Worm (Caenorhabditis elegans): Measurements from ENCODE around the gene srab-3.

The srab-3 gene

DNA sequence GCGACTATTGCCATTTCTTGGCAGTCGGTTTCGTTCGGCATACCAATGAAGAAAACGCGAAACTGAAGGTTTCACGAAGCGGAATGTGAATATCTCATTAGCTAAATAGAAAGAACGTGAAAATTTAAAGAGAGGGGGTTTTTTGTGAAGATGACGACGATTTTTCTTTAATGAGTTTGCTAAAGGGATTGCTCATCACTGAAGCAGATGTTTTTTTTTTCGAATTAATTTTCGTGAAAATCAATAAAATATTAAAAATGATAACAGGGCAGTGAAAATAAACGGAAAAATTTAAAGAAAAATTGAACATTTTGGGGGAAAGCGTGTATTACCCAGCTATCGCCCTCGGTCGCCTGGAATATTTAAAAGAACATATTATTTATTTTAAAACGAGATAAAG is at the start of gene srab-3:
Gene srab-3, minus strand, starts transcription at position 101 of the 400 bp plus-strand sequence.
- TF ChIP-seq unc-62 (GFP tag; optimal IDR thresholded peaks at IDR 0.05), result no peak

DNA sequence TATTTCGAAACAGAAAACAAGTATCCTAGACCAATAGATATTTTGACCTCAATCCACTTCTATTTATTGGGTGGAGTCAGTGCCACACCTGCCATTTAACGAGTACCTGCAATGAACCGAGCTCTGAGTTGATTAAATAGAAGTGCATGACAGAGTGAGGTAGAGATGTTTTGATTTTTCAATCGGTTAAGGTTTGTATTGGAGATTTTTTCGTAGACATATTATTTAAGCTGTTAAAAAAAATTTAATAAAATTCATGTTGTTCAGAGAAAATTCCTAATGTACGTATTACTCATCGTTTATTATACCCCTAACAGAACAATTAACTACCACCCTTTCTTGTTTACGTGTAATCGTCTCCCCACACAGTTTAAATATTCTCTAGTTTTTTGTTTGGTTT is 47.8 kb upstream of the srab-3 start, which contains the start of gene srx-38:
Gene srx-38, minus strand, starts transcription at position 101 of the 400 bp plus-strand sequence.
- no peak for TF ChIP-seq unc-62 (GFP tag; optimal IDR thresholded peaks at IDR 0.05)

DNA sequence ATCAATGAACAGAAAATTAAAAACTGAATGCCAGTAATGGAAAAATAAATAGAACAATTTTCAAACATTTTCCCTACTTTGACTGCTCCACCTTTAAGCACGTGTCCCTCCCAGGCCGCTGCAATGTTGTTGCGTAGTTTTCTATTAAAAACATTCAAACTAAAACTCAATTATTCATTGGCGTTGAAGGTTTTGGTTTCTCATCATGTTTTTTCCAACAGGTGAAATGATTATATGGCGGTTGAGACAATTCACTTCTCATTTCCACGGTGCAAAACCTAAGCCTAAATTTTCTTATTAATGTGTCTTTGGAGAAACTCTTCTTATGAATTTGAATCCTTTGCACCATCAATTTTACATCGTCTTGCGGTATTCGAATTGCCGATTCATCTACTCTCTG is 43.2 kb upstream of the srab-3 start, which contains the start of gene srh-130:
Gene srh-130, plus strand, starts transcription at position 301 of the 400 bp plus-strand sequence.
- TF ChIP-seq unc-62 (GFP tag; optimal IDR thresholded peaks at IDR 0.05), result no peak

DNA sequence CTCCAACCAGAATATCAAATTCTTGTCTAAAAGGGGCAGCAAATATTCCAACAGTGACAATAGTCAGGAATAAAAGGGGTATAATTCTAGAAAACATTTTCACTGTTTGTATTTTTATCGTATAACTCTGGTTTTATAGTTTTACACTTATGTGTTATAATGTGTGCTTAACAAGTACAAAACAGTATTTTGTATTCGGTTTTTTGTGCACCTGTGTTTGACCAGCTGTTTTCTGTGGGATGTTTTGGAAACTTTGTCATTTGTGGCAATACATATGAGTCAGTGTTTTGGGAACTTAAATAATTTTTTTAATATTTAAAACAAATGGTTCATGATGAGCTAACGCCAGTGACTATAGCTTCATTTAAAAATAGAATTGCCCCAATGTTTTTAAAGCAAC is 38.7 kb upstream of the srab-3 start, which contains the start of gene F14F9.6:
Gene F14F9.6, minus strand, starts transcription at position 101 of the 400 bp plus-strand sequence.
- no peak for TF ChIP-seq unc-62 (GFP tag; optimal IDR thresholded peaks at IDR 0.05)

DNA sequence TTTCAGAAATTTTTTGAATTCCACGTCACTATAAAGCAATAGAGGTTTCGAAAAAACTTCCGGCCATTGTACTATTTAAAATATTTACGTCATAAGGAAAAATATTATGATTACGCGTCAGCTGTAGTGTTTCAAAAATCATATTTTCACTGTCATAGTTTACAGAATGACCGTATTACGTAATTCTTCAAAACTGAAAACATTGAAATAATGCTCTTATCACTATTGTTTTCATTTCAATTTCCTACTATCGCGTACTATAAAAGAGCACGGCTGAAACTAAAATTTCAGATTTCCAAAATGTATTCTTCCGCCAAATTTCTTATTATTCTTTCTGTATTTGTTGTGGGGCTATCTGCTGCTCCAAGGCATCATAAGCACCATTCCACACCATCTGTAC is 36.8 kb upstream of the srab-3 start, which contains the start of gene F14F9.2:
Gene F14F9.2, plus strand, starts transcription at position 301 of the 400 bp plus-strand sequence.
- TF ChIP-seq unc-62 (GFP tag; optimal IDR thresholded peaks at IDR 0.05), result no peak

DNA sequence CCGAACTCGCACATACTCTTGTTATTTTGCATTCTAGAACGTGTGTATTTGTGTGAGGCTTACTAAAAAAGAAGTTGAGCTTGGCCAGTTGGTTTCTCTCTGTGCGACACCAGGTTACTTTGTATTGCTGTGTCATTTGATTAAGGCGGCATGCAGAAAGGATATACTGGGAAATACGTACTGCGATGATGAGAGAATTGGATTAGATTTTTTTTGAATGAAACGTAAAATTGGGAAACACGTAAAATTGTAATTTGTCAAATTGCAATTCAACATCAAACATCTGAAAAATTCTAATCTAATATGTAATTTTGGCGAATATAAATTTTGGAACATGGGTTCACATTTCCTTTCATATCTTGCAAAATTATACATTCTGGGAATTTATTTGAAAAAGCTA is 36.1 kb upstream of the srab-3 start, which contains the start of gene srh-129:
Gene srh-129, minus strand, starts transcription at position 101 of the 400 bp plus-strand sequence.
- TF ChIP-seq unc-62 (GFP tag; optimal IDR thresholded peaks at IDR 0.05), result no peak

DNA sequence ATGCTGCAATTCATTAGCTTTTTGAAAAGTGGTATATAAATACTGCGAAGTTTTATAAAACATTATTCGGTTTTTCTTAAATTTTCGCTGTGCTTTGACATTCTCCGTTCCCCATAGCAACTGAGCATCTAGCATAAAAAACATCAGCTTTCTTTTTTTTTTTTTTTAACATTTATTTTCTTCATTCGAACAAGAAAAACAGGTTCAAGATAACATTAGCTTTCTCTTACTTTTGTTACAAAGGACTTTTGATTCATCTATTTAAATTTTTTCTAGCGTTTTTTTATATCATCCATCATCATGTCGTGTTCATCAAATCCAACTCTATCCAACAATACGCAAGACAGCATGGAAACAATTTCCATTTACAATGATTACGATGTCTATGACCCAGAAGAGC is 30.2 kb upstream of the srab-3 start, which contains the start of gene F14F9.3:
Gene F14F9.3, plus strand, starts transcription at position 301 of the 400 bp plus-strand sequence.
- no peak for TF ChIP-seq unc-62 (GFP tag; optimal IDR thresholded peaks at IDR 0.05)

DNA sequence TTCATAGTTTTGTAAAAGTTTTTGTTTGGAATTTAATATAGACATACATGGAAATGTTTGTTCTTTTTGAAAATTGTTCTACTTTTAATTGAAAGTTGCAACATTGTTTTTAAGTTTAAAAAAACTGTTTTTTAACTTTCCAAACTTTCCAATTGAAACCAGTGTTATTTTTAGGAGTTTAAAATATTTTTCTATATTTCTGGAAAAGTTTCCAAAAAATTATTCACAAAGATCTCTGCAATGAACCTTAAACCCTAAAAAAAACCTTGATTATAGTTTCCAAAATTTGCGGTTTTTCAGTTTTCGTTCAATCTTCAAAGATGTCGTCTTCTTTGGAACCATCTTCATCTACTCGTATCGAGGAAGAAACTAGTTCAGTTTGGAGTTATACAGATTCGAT is 24.7 kb upstream of the srab-3 start, which contains the start of gene F14F9.4:
Gene F14F9.4, plus strand, starts transcription at position 301 of the 400 bp plus-strand sequence.
- TF ChIP-seq unc-62 (GFP tag; optimal IDR thresholded peaks at IDR 0.05), result no peak

DNA sequence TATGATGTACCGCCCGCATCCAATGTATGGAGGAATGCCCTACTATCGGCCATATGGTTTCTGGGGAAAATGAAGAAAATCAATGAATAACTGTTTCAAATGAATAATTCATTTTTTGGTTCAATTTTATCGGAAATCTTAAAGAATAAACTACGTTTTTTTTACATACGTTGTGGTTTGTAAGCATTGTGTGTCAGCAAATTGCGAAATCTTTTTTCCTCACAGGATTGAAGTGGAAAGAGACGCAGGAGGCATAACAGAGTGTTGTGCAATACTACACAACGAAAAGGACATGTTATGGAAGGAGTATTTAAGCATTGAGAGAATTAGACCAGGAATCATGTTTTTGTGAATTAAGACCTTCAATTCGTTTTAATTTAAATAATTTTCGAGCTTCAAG is 23.7 kb upstream of the srab-3 start:
- no peak for TF ChIP-seq unc-62 (GFP tag; optimal IDR thresholded peaks at IDR 0.05)

DNA sequence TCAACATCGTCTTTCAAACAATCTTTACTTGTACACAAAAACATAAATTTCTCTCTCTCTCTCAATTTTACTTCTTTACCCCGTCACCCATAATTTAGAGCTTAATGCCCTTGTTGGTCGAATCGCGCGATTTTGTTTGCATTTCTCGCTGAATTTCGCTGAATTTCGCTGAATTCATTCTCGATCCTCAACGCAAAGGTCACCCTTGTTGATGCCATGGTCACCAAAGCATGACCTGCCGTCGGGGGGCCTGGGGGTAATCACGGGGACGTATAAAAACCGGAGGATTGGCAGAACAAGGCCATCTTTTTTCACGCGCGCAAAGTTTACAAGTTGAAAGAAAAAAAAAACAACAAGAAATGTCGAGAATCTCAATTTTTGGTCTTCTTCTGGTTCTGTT is 22.3 kb upstream of the srab-3 start, which contains the start of gene F14F9.8:
Gene F14F9.8, plus strand, starts transcription at position 301 of the 400 bp plus-strand sequence.
- TF ChIP-seq unc-62 (GFP tag; optimal IDR thresholded peaks at IDR 0.05), result no peak

DNA sequence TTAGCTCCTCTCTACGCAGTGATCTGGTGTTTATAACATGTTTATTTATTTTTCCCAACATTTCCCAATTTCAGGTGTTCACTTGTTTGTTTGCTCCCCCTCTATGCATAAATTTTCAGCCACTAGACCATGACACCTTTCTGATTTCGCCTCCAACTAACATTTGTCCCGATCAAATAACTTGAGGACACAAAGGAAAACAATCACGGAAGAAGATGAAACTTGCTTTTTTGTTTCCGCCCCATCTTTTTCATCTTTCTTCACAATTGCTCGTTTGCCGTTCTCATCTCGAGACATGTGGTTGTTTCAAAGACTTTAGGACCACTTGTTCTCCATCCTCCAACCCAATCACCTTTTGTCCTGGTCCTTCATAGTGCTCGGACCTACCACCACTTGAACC is 19.1 kb upstream of the srab-3 start, which contains the start of gene F14F9.5:
Gene F14F9.5, plus strand, starts transcription at position 301 of the 400 bp plus-strand sequence.
- TF ChIP-seq unc-62 (GFP tag; optimal IDR thresholded peaks at IDR 0.05), result no peak

DNA sequence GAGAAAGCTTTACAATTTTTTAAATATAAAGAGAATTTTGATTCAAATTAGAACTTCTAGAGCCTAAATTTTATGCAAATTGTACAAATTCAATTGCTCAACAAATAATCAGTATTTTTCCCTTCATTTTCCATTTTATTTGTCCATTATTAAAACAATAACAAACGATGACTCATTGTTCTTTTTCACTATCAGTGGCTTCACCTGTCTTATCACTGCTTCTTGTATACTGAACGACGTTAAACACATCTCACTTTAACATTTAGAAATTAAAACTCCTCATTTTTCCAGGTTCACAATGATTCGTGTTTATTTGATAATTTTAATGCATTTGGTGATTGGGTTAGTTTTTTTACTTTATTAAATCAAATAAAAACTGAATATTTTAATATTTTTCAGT is 12.0 kb upstream of the srab-3 start, which contains the start of gene sid-1:
Gene sid-1, plus strand, starts transcription at position 292 of the 400 bp plus-strand sequence.
- no peak for TF ChIP-seq unc-62 (GFP tag; optimal IDR thresholded peaks at IDR 0.05)

DNA sequence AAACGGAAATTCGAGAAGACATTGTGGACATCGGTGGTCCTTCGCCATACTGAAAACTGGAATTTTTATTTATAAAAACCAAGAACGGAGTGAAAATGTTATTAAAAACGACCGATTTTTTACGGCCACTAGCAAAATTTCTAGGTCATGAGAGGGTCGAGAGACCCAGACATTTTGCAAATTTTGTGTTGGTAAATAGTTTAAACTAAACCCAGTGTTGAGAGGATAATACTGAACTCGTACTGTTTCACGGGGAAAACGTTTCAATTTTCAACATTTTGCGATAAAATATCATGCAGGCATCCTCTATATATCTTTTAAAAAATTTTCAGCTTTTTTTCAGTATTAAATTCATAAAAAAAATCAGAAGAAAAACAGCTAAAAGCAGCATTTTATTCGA is 11.4 kb upstream of the srab-3 start, which contains the start of gene C04F5.9:
Gene C04F5.9, minus strand, starts transcription at position 101 of the 400 bp plus-strand sequence.
- TF ChIP-seq unc-62 (GFP tag; optimal IDR thresholded peaks at IDR 0.05), result no peak

DNA sequence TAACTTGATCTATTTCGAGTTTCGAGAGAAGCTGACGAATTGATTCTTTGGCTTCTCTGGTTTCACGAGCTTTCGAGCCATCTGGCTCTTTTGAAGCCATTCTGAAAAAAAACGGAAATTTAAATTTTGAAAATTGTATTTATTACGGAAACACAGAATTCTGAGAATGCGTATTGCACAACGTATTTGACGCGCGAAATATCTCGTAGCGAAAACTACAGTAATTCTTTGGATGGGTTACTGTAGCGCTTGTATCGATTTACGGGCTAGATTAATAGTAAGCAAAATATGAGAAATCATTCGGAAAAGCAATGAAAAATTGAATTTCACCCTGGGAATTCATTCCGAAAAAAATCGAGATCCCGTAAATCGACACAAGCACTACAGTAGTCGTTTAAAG is 5.9 kb upstream of the srab-3 start, which contains the start of gene C04F5.8:
Gene C04F5.8, minus strand, starts transcription at position 101 of the 400 bp plus-strand sequence.
- TF ChIP-seq unc-62 (GFP tag; optimal IDR thresholded peaks at IDR 0.05), result no peak

DNA sequence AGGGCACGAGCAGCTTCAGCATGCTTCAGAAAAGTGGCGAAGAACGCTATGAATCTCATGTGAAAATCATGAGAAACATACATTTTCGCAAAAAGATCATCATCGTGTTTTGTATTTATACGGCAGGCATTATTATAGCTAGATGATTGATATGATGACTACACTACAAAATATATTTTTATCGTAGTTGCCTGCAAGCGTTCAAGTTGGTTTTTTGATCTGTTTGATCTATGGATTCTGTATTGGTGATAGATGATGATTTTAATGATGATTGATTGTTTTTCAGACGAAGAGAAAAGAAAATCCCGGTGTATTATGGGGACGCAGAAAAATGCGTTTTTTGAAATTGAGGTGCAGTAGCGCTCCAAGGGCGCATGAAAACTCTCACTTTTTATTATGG is 3.0 kb upstream of the srab-3 start, which contains the start of gene ugt-63:
Gene ugt-63, minus strand, starts transcription at position 89 of the 400 bp plus-strand sequence.
- no peak for TF ChIP-seq unc-62 (GFP tag; optimal IDR thresholded peaks at IDR 0.05)

DNA sequence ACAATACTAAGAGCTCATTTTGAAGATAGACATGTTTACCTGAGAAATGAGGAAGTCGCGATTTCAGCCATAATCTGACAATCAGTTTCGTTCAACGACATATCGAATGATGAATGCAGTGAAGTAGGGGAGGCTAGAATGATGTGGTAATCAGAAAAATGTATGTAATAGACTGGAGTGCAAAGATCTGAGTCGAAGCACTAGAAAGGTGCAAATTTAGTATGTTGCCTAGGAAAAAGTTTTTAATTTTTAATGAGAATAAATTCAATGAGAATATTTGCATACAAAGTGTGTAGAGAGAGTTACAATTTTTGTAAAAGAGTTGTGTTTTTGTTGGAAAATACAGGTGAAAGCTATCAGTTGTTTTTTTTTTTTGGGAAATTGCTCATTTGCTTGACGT is 2.8 kb downstream of the srab-3 start, which contains the start of gene srab-2:
Gene srab-2, minus strand, starts transcription at position 101 of the 400 bp plus-strand sequence.
- no peak for TF ChIP-seq unc-62 (GFP tag; optimal IDR thresholded peaks at IDR 0.05)

DNA sequence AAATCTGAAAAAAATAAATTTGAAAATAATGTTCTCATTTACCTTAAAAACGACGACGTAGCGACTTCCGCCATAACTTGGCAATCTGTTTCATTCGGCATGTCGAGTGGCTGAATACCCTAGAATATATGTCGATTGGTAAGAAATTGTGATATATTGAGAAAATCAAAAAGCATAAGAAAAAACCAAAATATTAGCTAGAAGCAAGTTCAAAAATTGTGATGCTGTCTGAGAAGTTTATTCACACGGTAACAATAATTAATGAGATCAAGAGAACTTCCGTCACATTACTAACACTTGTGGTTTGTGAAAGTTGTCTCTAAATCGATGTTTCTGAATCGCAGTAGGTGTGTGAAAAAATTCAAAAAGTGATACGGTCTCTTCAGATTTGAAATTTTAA is 5.7 kb downstream of the srab-3 start, which contains the start of gene srab-1:
Gene srab-1, minus strand, starts transcription at position 101 of the 400 bp plus-strand sequence.
- TF ChIP-seq unc-62 (GFP tag; optimal IDR thresholded peaks at IDR 0.05), result no peak
